Fruit fly (Drosophila melanogaster): ENCODE measurements around the gene Psf3.

dm6 chrX:10396832-10397231, 11.2 kb upstream of the Psf3 start:
- TF ChIP-seq Sox15 (GFP tag; optimal IDR thresholded peaks at IDR 0.05) = no peak
- TF ChIP-seq CG9139 (GFP tag; optimal IDR thresholded peaks at IDR 0.05) = no peak
